Worm (Caenorhabditis elegans): ENCODE data around the gene F37B4.15.

Gene F37B4.15

DNA sequence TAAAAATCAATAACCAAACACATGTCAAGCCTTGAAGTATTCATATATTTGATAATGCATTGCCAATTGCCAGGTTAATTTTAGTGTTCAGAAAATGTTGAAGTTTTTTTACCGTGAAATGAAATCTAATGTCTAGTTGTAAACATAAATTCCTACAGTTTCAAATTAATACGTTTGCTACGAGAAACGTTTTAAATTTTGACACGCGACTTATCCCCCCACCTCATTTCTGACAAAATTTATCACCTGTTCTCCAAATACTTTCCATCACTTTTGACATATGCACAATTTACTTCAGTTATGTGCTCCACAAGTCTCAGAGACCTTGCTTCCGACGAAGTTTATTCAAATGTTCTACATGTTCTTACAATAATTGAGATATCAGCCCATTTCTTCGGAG, 21.9 kb downstream of the F37B4.15 start, which contains the start of gene srh-146:
Gene srh-146, plus strand, starts transcription at position 301 of the 400 bp plus-strand sequence.
- TF ChIP-seq dpff-1 (tag; optimal IDR thresholded peaks at IDR 0.05) = no peak
- no peak for TF ChIP-seq egrh-3 (GFP tag; IDR thresholded peaks at IDR 0.05)
- TF ChIP-seq nfyb-1 (GFP tag; IDR thresholded peaks at IDR 0.05) = no peak
- TF ChIP-seq die-1 (tag; optimal IDR thresholded peaks at IDR 0.05) = no peak
- no peak for TF ChIP-seq ztf-6 (GFP tag; IDR thresholded peaks at IDR 0.05)
- TF ChIP-seq Y53F4B.3 (GFP tag; IDR thresholded peaks at IDR 0.05) = no peak
- TF ChIP-seq mes-4 (tag; optimal IDR thresholded peaks at IDR 0.05) = no peak
- no peak for TF ChIP-seq him-1 (tag; optimal IDR thresholded peaks at IDR 0.05)
- no peak for TF ChIP-seq pbrm-1 (GFP tag; IDR thresholded peaks at IDR 0.05)
- TF ChIP-seq hlh-26 (GFP tag; conservative IDR thresholded peaks at IDR 0.05) = no peak
- TF ChIP-seq B0019.2 (GFP tag; conservative IDR thresholded peaks at IDR 0.05) = no peak
- no peak for TF ChIP-seq ceh-58 (GFP tag; IDR thresholded peaks at IDR 0.05)
- TF ChIP-seq lin-54 (GFP tag; optimal IDR thresholded peaks at IDR 0.05) = no peak
- TF ChIP-seq snpc-4 (GFP tag; optimal IDR thresholded peaks at IDR 0.05) = no peak
- no peak for TF ChIP-seq snpc-4 (tag; optimal IDR thresholded peaks at IDR 0.05)
- no peak for TF ChIP-seq hmg-1.2 (GFP tag; IDR thresholded peaks at IDR 0.05)
- no peak for TF ChIP-seq nhr-90 (tag; optimal IDR thresholded peaks at IDR 0.05)
- no peak for TF ChIP-seq tbp1 (GFP tag; optimal IDR thresholded peaks at IDR 0.05)
- TF ChIP-seq sea-2 (GFP tag; IDR thresholded peaks at IDR 0.05) = no peak

DNA sequence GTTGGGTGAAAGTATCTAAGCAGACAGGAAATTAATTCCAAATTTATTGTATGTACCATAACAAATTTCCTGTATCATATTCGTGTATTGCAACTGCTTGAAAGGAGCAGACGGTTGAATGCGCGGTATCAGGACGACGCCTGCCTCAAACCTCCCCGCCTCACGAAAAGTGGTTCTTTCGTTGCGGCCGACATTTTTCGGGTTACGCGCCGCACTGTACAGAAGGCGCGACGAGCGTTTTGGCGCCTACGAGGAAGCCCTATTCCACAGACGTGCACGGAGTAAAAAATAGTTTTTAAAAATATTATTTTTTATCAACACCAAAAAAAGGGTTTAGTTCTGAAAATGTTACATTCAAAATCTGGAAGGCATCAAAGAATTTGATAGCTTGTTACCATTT, 28.1 kb downstream of the F37B4.15 start:
- TF ChIP-seq cebp-2 (GFP tag; IDR thresholded peaks at IDR 0.05) = no peak
- TF ChIP-seq tbp1 (GFP tag; optimal IDR thresholded peaks at IDR 0.05) = no peak
- no peak for TF ChIP-seq let-607 (tag; optimal IDR thresholded peaks at IDR 0.05)
- TF ChIP-seq F55B11.4 (tag; optimal IDR thresholded peaks at IDR 0.05; ENCODE audit: borderline replicate concordance, insufficient read depth) = no peak
- TF ChIP-seq mxl-1 (tag; optimal IDR thresholded peaks at IDR 0.05) = no peak
- TF ChIP-seq B0035.1 (tag; optimal IDR thresholded peaks at IDR 0.05) = no peak
- TF ChIP-seq snpc-1.1 (tag; optimal IDR thresholded peaks at IDR 0.05; ENCODE audit: insufficient read depth) = peak; percentile 86
- TF ChIP-seq snpc-4 (GFP tag; optimal IDR thresholded peaks at IDR 0.05) = peak; percentile 87
- TF ChIP-seq snpc-4 (tag; optimal IDR thresholded peaks at IDR 0.05) = peak; percentile 64 to 95 (median 82)
- peak; percentile 60; the same call in 1 of the 2 replicates for TF ChIP-seq hmg-1.2 (GFP tag; IDR thresholded peaks at IDR 0.05)
- TF ChIP-seq xnd-1 (tag; optimal IDR thresholded peaks at IDR 0.05) = no peak
- TF ChIP-seq let-526 (GFP tag; IDR thresholded peaks at IDR 0.05) = no peak

DNA sequence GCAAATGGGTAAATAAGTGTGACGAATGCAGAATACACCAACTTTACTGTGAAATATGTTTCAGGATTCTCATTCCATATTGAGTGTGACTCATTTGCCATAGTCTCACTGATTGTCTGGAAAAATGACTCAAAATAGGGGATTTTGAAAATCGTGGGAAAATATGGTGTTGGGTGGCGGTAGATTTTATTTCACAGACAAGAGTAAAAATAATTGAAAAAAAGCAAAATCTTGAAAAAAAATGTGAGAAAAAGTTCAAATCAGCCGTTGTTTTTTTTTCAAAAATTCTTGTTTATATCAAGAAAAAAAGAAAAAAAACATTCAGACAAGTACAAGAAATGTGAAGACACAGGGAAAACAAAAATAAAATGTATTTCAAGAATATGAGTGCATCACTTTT, 30.6 kb downstream of the F37B4.15 start, which contains the start of gene srh-38:
Gene srh-38, minus strand, starts transcription at position 101 of the 400 bp plus-strand sequence.
- TF ChIP-seq ceh-40 (GFP tag; IDR thresholded peaks at IDR 0.05) (no peak), K12H6.12 (tag; optimal IDR thresholded peaks at IDR 0.05) (no peak), F22D6.2 (tag; optimal IDR thresholded peaks at IDR 0.05) (no peak), snpc-1.3 (tag; optimal IDR thresholded peaks at IDR 0.05; ENCODE audit: insufficient read depth) (no peak), sea-2 (GFP tag; IDR thresholded peaks at IDR 0.05) (no peak), nhr-80 (tag; optimal IDR thresholded peaks at IDR 0.05) (no peak), lin-26 (GFP tag; IDR thresholded peaks at IDR 0.05) (no peak), hlh-12 (tag; optimal IDR thresholded peaks at IDR 0.05) (no peak), akir-1 (GFP tag; optimal IDR thresholded peaks at IDR 0.05) (no peak), lir-1 (GFP tag; conservative IDR thresholded peaks at IDR 0.05) (no peak), let-526 (GFP tag; IDR thresholded peaks at IDR 0.05) (no peak), F52B5.7 (tag; optimal IDR thresholded peaks at IDR 0.05) (no peak), lsl-1 (GFP tag; optimal IDR thresholded peaks at IDR 0.05) (no peak), T07F8.4 (tag; optimal IDR thresholded peaks at IDR 0.05) (no peak)

Measured in whole organism, young adult.